Worm (Caenorhabditis elegans) whole organism, late embryonic: Measurements from ENCODE around the gene F22F7.11.

Source experiments
- C38D4.7 ChIP-seq: fragments of 200-800 bp; sonication (Bioruptor generic); optimal IDR thresholded peaks from 2 replicates; lab custom pipeline; 2018; ENCODE audit warnings: mild to moderate bottlenecking, missing genetic modification characterization, moderate library complexity, missing compliant biosample characterization
- ama-1 ChIP-seq: fragments of 150-350 bp; optimal IDR thresholded peaks from 2 replicates; lab custom pipeline; 2014
- ceh-14 ChIP-seq: sonication (generic microtip); optimal IDR thresholded peaks from 2 replicates; lab custom pipeline; 2016; ENCODE audit warnings: missing genotype, missing genetic modification characterization, missing compliant biosample characterization
- dmd-4 ChIP-seq: sonication (generic microtip); optimal IDR thresholded peaks from 2 replicates; lab custom pipeline; 2016; ENCODE audit warnings: borderline replicate concordance, missing genetic modification characterization, missing compliant biosample characterization
- elt-2 ChIP-seq: sonication (generic microtip); optimal IDR thresholded peaks from 2 replicates; lab custom pipeline; 2016; ENCODE audit warnings: missing genetic modification reagents, missing genetic modification characterization, missing compliant biosample characterization
- fax-1 ChIP-seq: sonication (generic microtip); optimal IDR thresholded peaks from 2 replicates; lab custom pipeline; 2016; ENCODE audit warnings: missing genotype, missing genetic modification characterization, missing compliant biosample characterization
- fkh-10 ChIP-seq: fragments of 150-350 bp; optimal IDR thresholded peaks from 2 replicates; lab custom pipeline; 2014; ENCODE audit warnings: missing biosample characterization, missing genetic modification reagents, missing genetic modification characterization
- madf-2 ChIP-seq: sonication (generic microtip); optimal IDR thresholded peaks from 2 replicates; lab custom pipeline; 2017; ENCODE audit warnings: missing genetic modification characterization, missing compliant biosample characterization
- nhr-232 ChIP-seq: sonication (generic microtip); optimal IDR thresholded peaks from 2 replicates; lab custom pipeline; 2016; ENCODE audit warnings: missing genetic modification characterization, missing compliant biosample characterization
- pag-3 ChIP-seq: sonication (generic microtip); optimal IDR thresholded peaks from 2 replicates; lab custom pipeline; 2016; ENCODE audit warnings: missing compliant biosample characterization, missing genetic modification characterization, borderline replicate concordance
- pqm-1 ChIP-seq: sonication (generic microtip); optimal IDR thresholded peaks from 2 replicates; lab custom pipeline; 2016; ENCODE audit warnings: missing genetic modification characterization, missing compliant biosample characterization
- unc-55 ChIP-seq: sonication (generic microtip); optimal IDR thresholded peaks from 2 replicates; lab custom pipeline; 2017; ENCODE audit warnings: missing biosample characterization, missing genetic modification reagents, missing genetic modification characterization
- zip-5 ChIP-seq: sonication (generic microtip); optimal IDR thresholded peaks from 2 replicates; lab custom pipeline; 2016; ENCODE audit warnings: missing genetic modification characterization, missing compliant biosample characterization

DNA sequence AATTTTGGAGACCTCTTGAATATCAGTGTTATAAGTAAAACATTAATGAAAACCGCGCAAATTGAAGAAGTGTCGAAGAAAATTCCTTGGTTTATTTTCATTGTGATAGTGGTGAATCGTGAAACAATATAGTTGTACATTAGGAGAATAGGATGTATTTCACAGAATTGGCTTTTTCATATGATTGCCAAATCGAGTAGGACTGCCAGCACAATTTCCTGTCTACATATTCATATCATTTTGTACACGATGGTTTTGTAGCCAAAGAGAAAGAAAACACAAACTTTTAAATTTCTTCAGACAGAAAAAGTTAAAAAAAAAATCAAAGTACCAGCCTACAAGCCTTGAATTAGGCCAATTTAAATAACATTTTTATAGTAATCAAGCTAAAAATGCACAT is 44.1 kb downstream of the F22F7.11 start, which contains the start of gene str-255:
- no peak for TF ChIP-seq madf-2 (tag; lab: Kevin White, UChicago)
- TF ChIP-seq nhr-232 (tag; lab: Kevin White, UChicago) = no peak
- TF ChIP-seq pag-3 (tag; lab: Kevin White, UChicago) = no peak
- no peak for TF ChIP-seq fax-1 (tag; lab: Kevin White, UChicago)
- no peak for TF ChIP-seq ceh-14
- TF ChIP-seq dmd-4 = no peak
- no peak for TF ChIP-seq fkh-10 (GFP tag; lab: Kevin White, UChicago)
- TF ChIP-seq C38D4.7 (GFP tag; lab: Kevin White, UChicago) = no peak
- TF ChIP-seq zip-5 (tag; lab: Kevin White, UChicago) = no peak
- TF ChIP-seq unc-55 (GFP tag; lab: Kevin White, UChicago) = no peak
- no peak for TF ChIP-seq elt-2 (tag; lab: Kevin White, UChicago)
- no peak for TF ChIP-seq pqm-1 (tag; lab: Kevin White, UChicago)
- TF ChIP-seq ama-1 (lab: Kevin White, UChicago) = no peak
